Worm (Caenorhabditis elegans) whole organism, early embryonic: ENCODE measurements around the gene his-17.
"Not testable (repeated sequence)": the region's sequence is repeated elsewhere in the genome, so short reads cannot be mapped to it uniquely, and the experiment has no call there.

Experiments used
- B0310.2 ChIP-seq: sonication (generic microtip); optimal IDR thresholded peaks from 2 replicates; lab custom pipeline; 2016; ENCODE audit warnings: mild to moderate bottlenecking, missing genetic modification characterization, missing compliant biosample characterization
- F13C5.2 ChIP-seq: sonication (generic microtip); optimal IDR thresholded peaks from 2 replicates; lab custom pipeline; 2017; ENCODE audit warnings: mild to moderate bottlenecking, missing genetic modification characterization, inconsistent platforms, missing compliant biosample characterization
- aly-1 ChIP-seq: sonication (generic microtip); optimal IDR thresholded peaks from 2 replicates; lab custom pipeline; 2016; ENCODE audit warnings: missing genetic modification characterization, missing compliant biosample characterization
- ama-1 ChIP-seq: fragments of 150-350 bp; optimal IDR thresholded peaks from 2 replicates; lab custom pipeline; 2014
- ceh-13 ChIP-seq: fragments of 200-800 bp; sonication (Bioruptor generic); optimal IDR thresholded peaks from 2 replicates; lab custom pipeline; 2018; ENCODE audit warnings: mild to moderate bottlenecking, missing genetic modification characterization, missing compliant biosample characterization
- ceh-36 ChIP-seq: sonication (generic microtip); optimal IDR thresholded peaks from 2 replicates; lab custom pipeline; 2016; ENCODE audit warnings: missing genetic modification characterization, inconsistent platforms, missing compliant biosample characterization
- ets-7 ChIP-seq: sonication (generic microtip); optimal IDR thresholded peaks from 2 replicates; lab custom pipeline; 2016; ENCODE audit warnings: missing genotype, missing genetic modification characterization, missing compliant biosample characterization
- flt-1 ChIP-seq: fragments of 200-800 bp; sonication (Bioruptor generic); IDR thresholded peaks from 2 replicates; pipeline ENCODE4 v1.3.6; 2022; ENCODE audit warnings: missing genetic modification characterization, missing compliant biosample characterization
- hmbx-1 ChIP-seq: sonication (generic microtip); optimal IDR thresholded peaks from 2 replicates; lab custom pipeline; 2016; ENCODE audit warnings: mild to moderate bottlenecking, missing genetic modification characterization, missing compliant biosample characterization
- hmg-4 ChIP-seq: fragments of 200-800 bp; sonication (Bioruptor generic); optimal IDR thresholded peaks from 2 replicates; lab custom pipeline; 2018; ENCODE audit warnings: mild to moderate bottlenecking, missing genetic modification characterization, missing compliant biosample characterization
- hnd-1 ChIP-seq: sonication (generic microtip); optimal IDR thresholded peaks from 2 replicates; lab custom pipeline; 2016; ENCODE audit warnings: missing genetic modification characterization, missing compliant biosample characterization
- pes-1 ChIP-seq: fragments of 200-800 bp; sonication (Bioruptor generic); IDR thresholded peaks from 2 replicates; pipeline ENCODE4 v1.3.6; 2022; ENCODE audit warnings: missing genetic modification reagents, missing genetic modification characterization, missing compliant biosample characterization
- scrt-1 ChIP-seq: fragments of 200-800 bp; sonication (Bioruptor generic); IDR thresholded peaks from 2 replicates; pipeline ENCODE4 v1.3.6; 2022; ENCODE audit warnings: missing genetic modification characterization, missing compliant biosample characterization
- sea-1 ChIP-seq: fragments of 200-800 bp; sonication (Bioruptor generic); conservative IDR thresholded peaks from 2 replicates; pipeline ENCODE4 v1.3.6; 2022; ENCODE audit warnings: missing genetic modification characterization, missing compliant biosample characterization
- tbx-11 ChIP-seq: fragments of 200-800 bp; sonication (Bioruptor generic); IDR thresholded peaks from 2 replicates; pipeline ENCODE4 v1.3.6; 2022; ENCODE audit warnings: missing genetic modification characterization, missing compliant biosample characterization
- tbx-37 ChIP-seq: fragments of 200-800 bp; sonication (Bioruptor generic); conservative IDR thresholded peaks from 2 replicates; pipeline ENCODE4 v1.3.6; 2022; ENCODE audit warnings: missing genetic modification reagents, missing genetic modification characterization, missing compliant biosample characterization
- tra-4 ChIP-seq: sonication (generic microtip); optimal IDR thresholded peaks from 2 replicates; lab custom pipeline; 2017; ENCODE audit warnings: missing genetic modification characterization, missing compliant biosample characterization

The his-17 gene

ce11 chrV:8903916-8904315, 6.1 kb upstream of the his-17 start:
- TF ChIP-seq tbx-11 = no peak
- no peak for TF ChIP-seq aly-1
- TF ChIP-seq ets-7 (tag; lab: Kevin White, UChicago) = no peak
- TF ChIP-seq hmbx-1 (tag; lab: Kevin White, UChicago) = no peak
- no peak for TF ChIP-seq ceh-36 (tag; lab: Kevin White, UChicago)
- TF ChIP-seq tra-4 (tag; lab: Kevin White, UChicago) = no peak
- TF ChIP-seq sea-1 (GFP tag; lab: Robert Waterston, UW) = no peak
- no peak for TF ChIP-seq tbx-37 (GFP tag; lab: Robert Waterston, UW)
- TF ChIP-seq ceh-13 (GFP tag; lab: Kevin White, UChicago) = no peak
- TF ChIP-seq hnd-1 (tag; lab: Kevin White, UChicago) = no peak
- TF ChIP-seq flt-1 (GFP tag; lab: Robert Waterston, UW) = no peak
- TF ChIP-seq ama-1 (lab: Kevin White, UChicago) = no peak
- no peak for TF ChIP-seq F13C5.2 (tag; lab: Kevin White, UChicago)
- TF ChIP-seq scrt-1 (GFP tag; lab: Robert Waterston, UW) = no peak
- no peak for TF ChIP-seq hmg-4 (GFP tag; lab: Kevin White, UChicago)
- TF ChIP-seq B0310.2 = no peak
- TF ChIP-seq pes-1 (GFP tag; lab: Robert Waterston, UW) = no peak

- no peak for TF ChIP-seq sea-1 (GFP tag; lab: Robert Waterston, UW)
- TF ChIP-seq scrt-1 (GFP tag; lab: Robert Waterston, UW) = no peak
- TF ChIP-seq ama-1 (lab: Kevin White, UChicago) = no peak
- no peak for TF ChIP-seq tra-4 (tag; lab: Kevin White, UChicago)
- TF ChIP-seq F13C5.2 (tag; lab: Kevin White, UChicago) = no peak
- no peak for TF ChIP-seq flt-1 (GFP tag; lab: Robert Waterston, UW)
- TF ChIP-seq tbx-37 (GFP tag; lab: Robert Waterston, UW) = no peak
- no peak for TF ChIP-seq hnd-1 (tag; lab: Kevin White, UChicago)
- TF ChIP-seq B0310.2 = no peak
- no peak for TF ChIP-seq hmg-4 (GFP tag; lab: Kevin White, UChicago)
- TF ChIP-seq ceh-36 (tag; lab: Kevin White, UChicago) = no peak
- TF ChIP-seq hmbx-1 (tag; lab: Kevin White, UChicago) = no peak
- TF ChIP-seq tbx-11 = no peak
- no peak for TF ChIP-seq aly-1
These were observed 4.9 kb upstream of the his-17 start, which contains the start of gene frpr-12 for ce11 chrV:8902697-8903096. Gene frpr-12, plus strand, starts transcription at chrV:8902997.

DNA sequence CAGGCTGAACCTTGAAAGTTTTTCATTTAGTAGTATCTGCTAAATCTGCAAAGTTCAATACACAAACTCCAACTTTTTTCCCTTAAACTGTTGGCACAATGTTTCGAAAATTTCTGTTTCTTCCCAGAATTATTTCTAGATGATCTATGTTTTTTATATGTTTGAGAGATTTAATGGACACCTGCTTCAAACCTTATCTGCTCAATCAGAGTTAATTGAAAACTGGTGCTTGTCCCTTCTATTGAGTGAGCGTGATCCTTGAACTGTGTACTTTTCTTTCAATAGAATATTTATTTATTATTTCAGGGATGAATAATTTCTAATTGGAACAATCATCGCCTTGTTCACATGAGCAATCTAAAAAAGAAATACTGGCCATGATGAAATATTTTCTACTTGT, 964 bp upstream of the his-17 start, which contains the start of gene frpr-13:
Gene frpr-13, plus strand, starts transcription at position 301 of the 400 bp plus-strand sequence.
- no peak for TF ChIP-seq ceh-13 (GFP tag; lab: Kevin White, UChicago)
- peak; percentile 54 for TF ChIP-seq ama-1 (lab: Kevin White, UChicago)

DNA sequence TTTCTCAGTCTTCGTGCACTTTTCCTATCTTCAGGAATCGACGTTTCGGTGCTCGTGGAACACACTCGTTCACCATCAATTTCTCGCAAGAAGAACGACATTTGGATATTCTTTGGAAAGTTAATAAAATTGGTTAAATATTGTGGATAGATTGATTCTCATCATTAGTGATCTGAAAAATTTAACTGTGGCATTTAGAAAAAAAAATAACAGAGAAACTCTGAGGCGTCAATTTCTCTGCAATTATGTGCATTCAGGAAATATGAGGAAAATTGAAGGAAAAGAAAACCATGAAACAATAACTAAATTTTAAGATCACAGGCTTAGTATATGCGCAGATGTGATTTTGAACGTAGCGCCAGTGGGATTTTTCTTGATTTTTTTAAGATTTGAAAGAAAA, 35.8 kb downstream of the his-17 start, which contains the start of gene F07B7.12:
Gene F07B7.12, minus strand, starts transcription at position 101 of the 400 bp plus-strand sequence.
- not testable (repeated sequence) for TF ChIP-seq ets-7 (tag; lab: Kevin White, UChicago); ceh-13 (GFP tag; lab: Kevin White, UChicago); tbx-37 (GFP tag; lab: Robert Waterston, UW)
